Fruit fly (Drosophila melanogaster) whole organism, embryonic: ENCODE measurements around the gene CG2256.

Experiments used
- Abd-B ChIP-seq: fragments of 200-800 bp; sonication (Bioruptor generic); optimal IDR thresholded peaks from 2 replicates; lab custom pipeline; 2018; ENCODE audit warnings: missing biosample characterization, mild to moderate bottlenecking, missing genetic modification characterization, moderate library complexity
- CG3847 ChIP-seq: fragments of 200-800 bp; sonication (Bioruptor generic); IDR thresholded peaks from 2 replicates; pipeline ENCODE4 v1.3.6; 2022; ENCODE audit warnings: missing biosample characterization, missing genetic modification characterization
- CG6765 ChIP-seq: fragments of 200-800 bp; sonication (Bioruptor generic); optimal IDR thresholded peaks from 3 replicates; lab custom pipeline; 2017; ENCODE audit warnings: missing biosample characterization, mild to moderate bottlenecking, missing genetic modification characterization
- CG8388 ChIP-seq: fragments of 200-800 bp; sonication (Bioruptor generic); optimal IDR thresholded peaks from 2 replicates; lab custom pipeline; 2019; ENCODE audit warnings: missing biosample characterization, mild to moderate bottlenecking, missing genetic modification characterization, moderate library complexity
- D19A ChIP-seq: fragments of 200-800 bp; optimal IDR thresholded peaks from 3 replicates; lab custom pipeline; 2019; ENCODE audit warnings: missing biosample characterization, mild to moderate bottlenecking, missing genetic modification characterization, moderate library complexity
- MESR4 ChIP-seq: fragments of 200-800 bp; sonication (Bioruptor generic); optimal IDR thresholded peaks from 2 replicates; lab custom pipeline; 2018; ENCODE audit warnings: missing biosample characterization, mild to moderate bottlenecking, missing genetic modification characterization, moderate library complexity
- Stat92E ChIP-seq, 3 experiments: fragments of >200 bp in 2 of 3; fragments of 200-800 bp in 1 of 3; sonication (Bioruptor generic) in 1 of 3; optimal IDR thresholded peaks; 2 replicates each; lab custom pipeline; 2017 to 2019; ENCODE audit warnings: missing biosample characterization in 3 of 3, missing genetic modification characterization in 3 of 3, mild to moderate bottlenecking in 1 of 3, moderate library complexity in 1 of 3
- Trl ChIP-seq, 3 experiments: fragments of >200 bp in 2 of 3; fragments of 200-800 bp in 1 of 3; sonication (Bioruptor generic) in 1 of 3; optimal IDR thresholded peaks; 2 replicates in 1 of 3; 3 replicates in 2 of 3; lab custom pipeline; 2016 to 2017; ENCODE audit warnings: missing biosample characterization in 1 of 3, missing genetic modification characterization in 1 of 3
- dmrt99B ChIP-seq: fragments of 200-800 bp; sonication (Bioruptor generic); optimal IDR thresholded peaks from 2 replicates; lab custom pipeline; 2018; ENCODE audit warnings: missing biosample characterization, mild to moderate bottlenecking, missing genetic modification characterization, moderate library complexity
- lmd ChIP-seq: fragments of 200-800 bp; sonication (Bioruptor generic); IDR thresholded peaks from 2 replicates; pipeline ENCODE4 v1.3.6; 2022; ENCODE audit warnings: missing biosample characterization, missing genetic modification characterization
- sim ChIP-seq: fragments of 200-800 bp; sonication (Bioruptor generic); IDR thresholded peaks from 2 replicates; pipeline ENCODE4 v1.3.6; 2022; ENCODE audit warnings: missing biosample characterization, missing genetic modification characterization
- sug ChIP-seq: fragments of 200-800 bp; optimal IDR thresholded peaks from 2 replicates; lab custom pipeline; 2019; ENCODE audit warnings: missing biosample characterization, mild to moderate bottlenecking, missing genetic modification characterization, moderate library complexity
- zfh2 ChIP-seq: fragments of 200-800 bp; sonication (Bioruptor generic); optimal IDR thresholded peaks from 2 replicates; lab custom pipeline; 2016; ENCODE audit warnings: missing biosample characterization, missing genetic modification characterization

dm6 chrX:8075300-8075927, 11.6 kb downstream of the CG2256 start, which contains the start of the genes Upf2 and CG1571:
- TF ChIP-seq dmrt99B (no peak), MESR4 (GFP tag; lab: Kevin White, UChicago) (peak; percentile 79), Abd-B (GFP tag; lab: Kevin White, UChicago) (peak; percentile 67), CG8388 (GFP tag; lab: Kevin White, UChicago) (no peak), Stat92E (GFP tag; optimal IDR thresholded peaks at IDR 0.05; lab: Kevin White, UChicago) (no peak), CG3847 (GFP tag; lab: Robert Waterston, UW) (no peak), Trl (optimal IDR thresholded peaks at IDR 0.05; lab: Kevin White, UChicago) (no peak), Trl (GFP tag; optimal IDR thresholded peaks at IDR 0.05; lab: Kevin White, UChicago) (no peak), sim (no peak), CG6765 (GFP tag; lab: Kevin White, UChicago) (no peak), D19A (tag; lab: Kevin White, UChicago) (no peak), lmd (GFP tag; lab: Robert Waterston, UW) (no peak), zfh2 (GFP tag; lab: Kevin White, UChicago) (no peak), sug (no peak)
